Fruit fly (Drosophila melanogaster) whole organism: ENCODE data around the gene Dap160.

ENCODE experiments used
- Dll ChIP-seq: fragments of >200 bp; optimal IDR thresholded peaks from 2 replicates; lab custom pipeline; 2017
- EcR ChIP-seq, 2 experiments: fragments of >200 bp; optimal IDR thresholded peaks; 2 replicates each; lab custom pipeline; 2017; ENCODE audit warnings: missing biosample characterization in 2 of 2, missing genetic modification characterization in 2 of 2, missing genetic modification reagents in 2 of 2

DNA sequence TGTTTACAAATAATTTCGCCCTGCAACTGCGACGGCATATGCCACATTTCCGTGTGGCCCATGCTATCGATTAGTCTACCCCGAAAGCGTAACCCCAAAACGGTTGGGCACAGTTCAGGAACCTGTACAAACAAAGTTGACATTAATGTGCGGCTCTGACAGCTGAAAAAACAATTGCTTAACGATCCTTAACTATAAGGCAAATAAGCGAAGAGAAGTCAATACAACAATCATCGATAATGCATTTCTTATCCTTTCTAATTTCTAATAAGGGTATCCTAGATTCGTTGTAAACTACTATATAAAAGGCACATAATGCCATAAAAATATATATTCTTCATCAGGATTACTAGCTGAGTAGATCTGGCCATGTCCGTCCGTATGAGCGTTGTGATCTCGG, 30.3 kb downstream of the Dap160 start:
- TF ChIP-seq Dll (lab: Kevin White, UChicago) (no peak), EcR (GFP tag; optimal IDR thresholded peaks at IDR 0.05; lab: Kevin White, UChicago) (no peak)
